Fruit fly (Drosophila melanogaster) whole organism, embryonic: ENCODE data around the gene CheB38c.

Experiments
- CG10267 ChIP-seq: fragments of 200-800 bp; sonication (Bioruptor generic); optimal IDR thresholded peaks from 2 replicates; lab custom pipeline; 2018; ENCODE audit warnings: missing biosample characterization, mild to moderate bottlenecking, missing genetic modification characterization, moderate library complexity
- CG10431 ChIP-seq: fragments of 200-800 bp; sonication (Bioruptor generic); optimal IDR thresholded peaks from 3 replicates; lab custom pipeline; 2018; ENCODE audit warnings: missing biosample characterization, mild to moderate bottlenecking, missing genetic modification characterization
- CG11504 ChIP-seq: fragments of 200-800 bp; sonication (Bioruptor generic); optimal IDR thresholded peaks from 3 replicates; lab custom pipeline; 2019; ENCODE audit warnings: missing biosample characterization, mild to moderate bottlenecking, missing genetic modification characterization, moderate library complexity
- CG12071 ChIP-seq: fragments of 200-800 bp; sonication (Bioruptor generic); optimal IDR thresholded peaks from 3 replicates; lab custom pipeline; 2018; ENCODE audit warnings: missing biosample characterization, mild to moderate bottlenecking, missing genetic modification characterization
- CG13296 ChIP-seq: fragments of 200-800 bp; sonication (Bioruptor generic); optimal IDR thresholded peaks from 3 replicates; lab custom pipeline; 2018; ENCODE audit warnings: missing biosample characterization, mild to moderate bottlenecking, missing genetic modification characterization
- CG14441 ChIP-seq: fragments of 200-800 bp; sonication (Bioruptor generic); IDR thresholded peaks from 2 replicates; pipeline ENCODE4 v1.3.6; 2022; ENCODE audit warnings: missing biosample characterization, missing genetic modification characterization
- CG1529 ChIP-seq: fragments of 200-800 bp; sonication (Bioruptor generic); optimal IDR thresholded peaks from 3 replicates; lab custom pipeline; 2018; ENCODE audit warnings: missing biosample characterization, missing genetic modification characterization
- CG16779 ChIP-seq: fragments of 200-800 bp; sonication (Bioruptor generic); IDR thresholded peaks from 2 replicates; pipeline ENCODE4 v1.3.6; 2022; ENCODE audit warnings: missing biosample characterization, missing genetic modification characterization
- CG17359 ChIP-seq: fragments of 200-800 bp; sonication (Bioruptor generic); optimal IDR thresholded peaks from 3 replicates; lab custom pipeline; 2018; ENCODE audit warnings: missing biosample characterization, mild to moderate bottlenecking, missing genetic modification characterization, moderate library complexity
- CG18619 ChIP-seq: fragments of 200-800 bp; sonication (Bioruptor generic); optimal IDR thresholded peaks from 3 replicates; lab custom pipeline; 2017; ENCODE audit warnings: missing biosample characterization, mild to moderate bottlenecking, missing genetic modification characterization
- CG2889 ChIP-seq: fragments of 200-800 bp; sonication (Bioruptor generic); IDR thresholded peaks from 3 replicates; pipeline ENCODE4 v1.3.6; 2022; ENCODE audit warnings: missing biosample characterization, missing genetic modification characterization
- CG32532 ChIP-seq: fragments of 200-800 bp; sonication (Bioruptor generic); IDR thresholded peaks from 2 replicates; pipeline ENCODE4 v1.3.6; 2022; ENCODE audit warnings: missing biosample characterization, missing genetic modification characterization
- CG32767 ChIP-seq: fragments of 200-800 bp; sonication (Bioruptor generic); IDR thresholded peaks from 2 replicates; pipeline ENCODE4 v1.3.6; 2022; ENCODE audit warnings: missing biosample characterization, missing genetic modification characterization
- CG42726 ChIP-seq: fragments of 200-800 bp; sonication (Bioruptor generic); IDR thresholded peaks from 2 replicates; pipeline ENCODE4 v1.3.6; 2022; ENCODE audit warnings: missing biosample characterization, missing genetic modification characterization; ENCODE audit not compliant: partially characterized antibody
- CG6854 ChIP-seq: fragments of 200-800 bp; sonication (Bioruptor generic); optimal IDR thresholded peaks from 3 replicates; lab custom pipeline; 2017; ENCODE audit warnings: missing biosample characterization, mild to moderate bottlenecking, missing genetic modification characterization
- CG7963 ChIP-seq: fragments of 200-800 bp; sonication (Bioruptor generic); IDR thresholded peaks from 3 replicates; pipeline ENCODE4 v1.3.6; 2022; ENCODE audit warnings: missing biosample characterization, missing genetic modification characterization; ENCODE audit not compliant: partially characterized antibody
- CG7987 ChIP-seq: fragments of 200-800 bp; sonication (Bioruptor generic); optimal IDR thresholded peaks from 2 replicates; lab custom pipeline; 2018; ENCODE audit warnings: missing biosample characterization, mild to moderate bottlenecking, missing genetic modification characterization, moderate library complexity
- D ChIP-seq, 2 experiments: fragments of 200-800 bp in 1 of 2; fragments of >200 bp in 1 of 2; sonication (Bioruptor generic) in 1 of 2; optimal IDR thresholded peaks; 2 replicates in 1 of 2; 3 replicates in 1 of 2; lab custom pipeline; 2017; ENCODE audit warnings: mild to moderate bottlenecking in 1 of 2, missing biosample characterization in 1 of 2, missing genetic modification characterization in 1 of 2, missing genetic modification reagents in 1 of 2
- Ets97D ChIP-seq: fragments of 200-800 bp; sonication (Bioruptor generic); optimal IDR thresholded peaks from 3 replicates; lab custom pipeline; 2016; ENCODE audit warnings: missing biosample characterization, missing genetic modification characterization
- Hmr ChIP-seq: fragments of 200-800 bp; sonication (Bioruptor generic); optimal IDR thresholded peaks from 3 replicates; lab custom pipeline; 2017; ENCODE audit warnings: mild to moderate bottlenecking, missing biosample characterization, missing genetic modification reagents, missing genetic modification characterization
- Myb ChIP-seq: fragments of 200-800 bp; sonication (Bioruptor generic); optimal IDR thresholded peaks from 2 replicates; lab custom pipeline; 2016; ENCODE audit warnings: missing biosample characterization, missing genetic modification characterization
- NC2α ChIP-seq: fragments of 200-800 bp; sonication (Bioruptor generic); optimal IDR thresholded peaks from 2 replicates; lab custom pipeline; 2016; ENCODE audit warnings: missing biosample characterization, missing genetic modification characterization
- Opbp ChIP-seq: fragments of 200-800 bp; sonication (Bioruptor generic); IDR thresholded peaks from 3 replicates; pipeline ENCODE4 v1.3.6; 2022; ENCODE audit warnings: missing biosample characterization, missing genetic modification characterization; ENCODE audit not compliant: partially characterized antibody
- Rfx ChIP-seq: fragments of 200-800 bp; sonication (Bioruptor generic); IDR thresholded peaks from 2 replicates; pipeline ENCODE4 v1.3.6; 2022; ENCODE audit warnings: missing biosample characterization, missing genetic modification characterization
- Xbp1 ChIP-seq: fragments of 200-800 bp; sonication (Bioruptor generic); optimal IDR thresholded peaks from 3 replicates; lab custom pipeline; 2016; ENCODE audit warnings: missing biosample characterization, mild to moderate bottlenecking, missing genetic modification characterization
- abd-A ChIP-seq: fragments of 200-800 bp; sonication (Bioruptor generic); optimal IDR thresholded peaks from 3 replicates; lab custom pipeline; 2019; ENCODE audit warnings: missing biosample characterization, mild to moderate bottlenecking, missing genetic modification characterization, moderate library complexity
- cas ChIP-seq: fragments of 200-800 bp; sonication (Bioruptor generic); IDR thresholded peaks from 2 replicates; pipeline ENCODE4 v1.3.6; 2022; ENCODE audit warnings: missing biosample characterization, missing genetic modification characterization
- cwo ChIP-seq: fragments of 200-800 bp; sonication (Bioruptor generic); optimal IDR thresholded peaks from 3 replicates; lab custom pipeline; 2017; ENCODE audit warnings: missing biosample characterization, missing genetic modification characterization, mild to moderate bottlenecking, moderate library complexity, missing genetic modification reagents
- dati ChIP-seq: fragments of 200-800 bp; sonication (Bioruptor generic); IDR thresholded peaks from 2 replicates; pipeline ENCODE4 v1.3.6; 2022; ENCODE audit warnings: missing biosample characterization, missing genetic modification characterization
- dmrt11E ChIP-seq: fragments of 200-800 bp; sonication (Bioruptor generic); optimal IDR thresholded peaks from 3 replicates; lab custom pipeline; 2018; ENCODE audit warnings: missing biosample characterization, mild to moderate bottlenecking, missing genetic modification characterization, moderate library complexity
- dpn ChIP-seq, 2 experiments: fragments of 200-800 bp; sonication (Bioruptor generic); optimal IDR thresholded peaks; 3 replicates each; lab custom pipeline; 2016; ENCODE audit warnings: missing biosample characterization in 2 of 2, missing genetic modification characterization in 2 of 2
- ems ChIP-seq: fragments of 200-800 bp; sonication (Bioruptor generic); optimal IDR thresholded peaks from 3 replicates; lab custom pipeline; 2016; ENCODE audit warnings: missing biosample characterization, missing genetic modification characterization
- gcm2 ChIP-seq: fragments of 200-800 bp; sonication (Bioruptor generic); optimal IDR thresholded peaks from 2 replicates; lab custom pipeline; 2016; ENCODE audit warnings: missing biosample characterization, missing genetic modification characterization
- gfzf ChIP-seq: fragments of 200-800 bp; sonication (Bioruptor generic); optimal IDR thresholded peaks from 2 replicates; lab custom pipeline; 2016; ENCODE audit warnings: missing biosample characterization, mild to moderate bottlenecking, missing genetic modification characterization, moderate library complexity
- grau ChIP-seq: fragments of 200-800 bp; optimal IDR thresholded peaks from 3 replicates; lab custom pipeline; 2019; ENCODE audit warnings: missing biosample characterization, mild to moderate bottlenecking, missing genetic modification characterization, moderate library complexity
- gsb ChIP-seq: fragments of 200-800 bp; sonication (Bioruptor generic); IDR thresholded peaks from 2 replicates; pipeline ENCODE4 v1.3.6; 2022; ENCODE audit warnings: missing biosample characterization, missing genetic modification characterization
- gsb-n ChIP-seq: fragments of 200-800 bp; sonication (Bioruptor generic); optimal IDR thresholded peaks from 3 replicates; lab custom pipeline; 2018; ENCODE audit warnings: missing biosample characterization, mild to moderate bottlenecking, missing genetic modification characterization
- hb ChIP-seq: fragments of 200-800 bp; sonication (Bioruptor generic); IDR thresholded peaks from 3 replicates; pipeline ENCODE4 v1.3.6; 2022; ENCODE audit warnings: missing biosample characterization, missing genetic modification characterization; ENCODE audit not compliant: partially characterized antibody
- lilli ChIP-seq: fragments of 200-800 bp; sonication (Bioruptor generic); optimal IDR thresholded peaks from 3 replicates; lab custom pipeline; 2016; ENCODE audit warnings: missing biosample characterization, missing genetic modification characterization
- lola ChIP-seq, 3 experiments: fragments of >200 bp in 2 of 3; fragments of 200-800 bp in 1 of 3; sonication (Bioruptor generic) in 1 of 3; optimal IDR thresholded peaks; 2 replicates each; lab custom pipeline; 2017 to 2019; ENCODE audit warnings: missing biosample characterization in 3 of 3, missing genetic modification characterization in 3 of 3, mild to moderate bottlenecking in 1 of 3, moderate library complexity in 1 of 3
- lov ChIP-seq, 2 experiments: fragments of 200-800 bp in 1 of 2; fragments of >200 bp in 1 of 2; sonication (Bioruptor generic) in 1 of 2; IDR thresholded peaks in 1 of 2; optimal IDR thresholded peaks in 1 of 2; 2 replicates in 1 of 2; 3 replicates in 1 of 2; pipeline versions ENCODE4 v1.3.6 to Lab custom; 2017 to 2022; ENCODE audit warnings: missing biosample characterization in 1 of 2, missing genetic modification characterization in 1 of 2
- maf-S ChIP-seq: fragments of 200-800 bp; sonication (Bioruptor generic); optimal IDR thresholded peaks from 2 replicates; lab custom pipeline; 2016; ENCODE audit warnings: missing biosample characterization, missing genetic modification characterization
- p53 ChIP-seq: fragments of 200-800 bp; sonication (Bioruptor generic); optimal IDR thresholded peaks from 2 replicates; lab custom pipeline; 2016; ENCODE audit warnings: missing biosample characterization, missing genetic modification characterization
- pfk ChIP-seq: fragments of 200-800 bp; sonication (Bioruptor generic); optimal IDR thresholded peaks from 2 replicates; lab custom pipeline; 2018; ENCODE audit warnings: missing biosample characterization, mild to moderate bottlenecking, missing genetic modification characterization, moderate library complexity
- pros ChIP-seq: fragments of 200-800 bp; sonication (Bioruptor generic); optimal IDR thresholded peaks from 3 replicates; lab custom pipeline; 2019; ENCODE audit warnings: missing biosample characterization, mild to moderate bottlenecking, missing genetic modification characterization, moderate library complexity
- stwl ChIP-seq: fragments of 200-800 bp; sonication (Bioruptor generic); optimal IDR thresholded peaks from 3 replicates; lab custom pipeline; 2018; ENCODE audit warnings: missing biosample characterization, mild to moderate bottlenecking, missing genetic modification characterization, moderate library complexity
- tin ChIP-seq: fragments of 200-800 bp; sonication (Bioruptor generic); optimal IDR thresholded peaks from 3 replicates; lab custom pipeline; 2016; ENCODE audit warnings: missing biosample characterization, missing genetic modification characterization
- trh ChIP-seq: fragments of 200-800 bp; sonication (Bioruptor generic); optimal IDR thresholded peaks from 2 replicates; lab custom pipeline; 2016; ENCODE audit warnings: missing biosample characterization, missing genetic modification characterization
- vvl ChIP-seq: fragments of 200-800 bp; sonication (Bioruptor generic); IDR thresholded peaks from 2 replicates; pipeline ENCODE4 v1.3.6; 2022; ENCODE audit warnings: missing biosample characterization, missing genetic modification characterization

The CheB38c gene

dm6 chr2L:20780768-20781167 lies 39.9 kb downstream of the CheB38c start (continued):
- TF ChIP-seq lola (GFP tag; optimal IDR thresholded peaks at IDR 0.05; lab: Kevin White, UChicago) (peak in 1 of 3 experiments; percentile 53), abd-A (tag; lab: Kevin White, UChicago) (peak; percentile 28), grau (tag; lab: Kevin White, UChicago) (peak; percentile 39), cas (GFP tag; lab: Robert Waterston, UW) (no peak), maf-S (peak; percentile 50), Xbp1 (GFP tag; lab: Kevin White, UChicago) (no peak), CG10267 (tag; lab: Kevin White, UChicago) (peak; percentile 16), Ets97D (no peak), CG32532 (GFP tag; lab: Robert Waterston, UW) (0 out of 2 replicates have a peak, but pooled peaks have one; percentile 11), CG16779 (GFP tag; lab: Robert Waterston, UW) (no peak), CG18619 (GFP tag; lab: Kevin White, UChicago) (peak; percentile 77), CG6854 (peak; percentile 17), lilli (GFP tag; lab: Kevin White, UChicago) (peak; percentile 26), CG1529 (GFP tag; lab: Kevin White, UChicago) (peak; percentile 62), pros (no peak), NC2α (GFP tag; lab: Kevin White, UChicago) (peak; percentile 43), CG14441 (no peak), gfzf (no peak), ems (peak; percentile 32), trh (GFP tag; lab: Kevin White, UChicago) (peak; percentile 7), stwl (no peak), CG7963 (GFP tag; lab: Robert Waterston, UW) (no peak), CG7987 (GFP tag; lab: Kevin White, UChicago) (peak; percentile 91), gsb-n (peak; percentile 62), Opbp (GFP tag; lab: Robert Waterston, UW) (no peak), CG17359 (tag; lab: Kevin White, UChicago) (peak; percentile 78), gsb (no peak), dati (0 out of 2 replicates have a peak, but pooled peaks have one; percentile 48), CG11504 (tag; lab: Kevin White, UChicago) (peak; percentile 52), CG12071 (GFP tag; lab: Kevin White, UChicago) (peak; percentile 88), CG13296 (GFP tag; lab: Kevin White, UChicago) (peak; percentile 74), D (optimal IDR thresholded peaks at IDR 0.05; lab: Kevin White, UChicago) (no peak), D (GFP tag; optimal IDR thresholded peaks at IDR 0.05; lab: Kevin White, UChicago) (peak; percentile 61), Hmr (GFP tag; lab: Kevin White, UChicago) (peak; percentile 82), tin (no peak), lov (optimal IDR thresholded peaks at IDR 0.05; lab: Kevin White, UChicago) (no peak), lov (GFP tag; IDR thresholded peaks at IDR 0.05; lab: Robert Waterston, UW) (no peak), dpn (GFP tag; optimal IDR thresholded peaks at IDR 0.05; lab: Kevin White, UChicago) (peak; percentile 7 to 46), pfk (GFP tag; lab: Kevin White, UChicago) (peak; percentile 47), CG42726 (GFP tag; lab: Robert Waterston, UW) (no peak), gcm2 (GFP tag; lab: Kevin White, UChicago) (no peak), Rfx (peak; percentile 42; the same call in 1 of the 2 replicates), Myb (GFP tag; lab: Kevin White, UChicago) (peak; percentile 4), dmrt11E (tag; lab: Kevin White, UChicago) (peak; percentile 66), cwo (GFP tag; lab: Kevin White, UChicago) (peak; percentile 39), CG32767 (GFP tag; lab: Robert Waterston, UW) (no peak), CG10431 (GFP tag; lab: Kevin White, UChicago) (peak; percentile 26), CG2889 (no peak), hb (GFP tag; lab: Robert Waterston, UW) (no peak), p53 (GFP tag; lab: Kevin White, UChicago) (peak; percentile 31), vvl (GFP tag; lab: Robert Waterston, UW) (peak; percentile 39; the same call in 1 of the 2 replicates)
